Fruit fly (Drosophila melanogaster): ENCODE data around the gene CG4598.
A peak's percentile ranks its signal among the peaks of the same experiment; 100 is the strongest.

CG4598 gene

DNA sequence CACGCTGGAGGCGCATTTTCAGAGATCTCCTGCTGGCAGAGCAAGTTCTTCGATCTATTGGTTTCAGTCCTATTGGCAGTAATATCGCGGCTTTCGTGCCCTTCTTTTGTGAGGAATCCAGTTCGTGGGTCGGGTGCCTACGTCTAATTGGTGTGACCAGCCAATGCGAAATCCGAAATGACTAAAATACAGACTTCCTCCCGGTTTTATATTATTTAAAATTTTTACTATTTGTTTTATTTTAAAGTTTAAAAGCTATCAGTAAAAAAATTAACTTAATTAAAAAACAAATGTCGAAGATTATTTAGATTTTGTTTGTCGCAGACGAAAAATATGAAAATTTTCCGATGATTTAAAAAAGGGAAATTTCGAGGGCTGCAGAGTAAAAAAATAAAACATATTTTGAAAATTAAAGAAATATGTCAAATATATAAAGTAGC, 45.2 kb downstream of the CG4598 start, which contains the start of gene CG5850 (continued):
- TF ChIP-seq zen (tag; optimal IDR thresholded peaks at IDR 0.05) (peak; percentile 17), CkIIα-i1 (GFP tag; IDR thresholded peaks at IDR 0.05) (no peak), Sox100B (GFP tag; optimal IDR thresholded peaks at IDR 0.05) (peak; percentile 54), Ada2b (GFP tag; IDR thresholded peaks at IDR 0.05) (no peak), CG42726 (GFP tag; IDR thresholded peaks at IDR 0.05; ENCODE audit: partially characterized antibody) (no peak), rib (GFP tag; IDR thresholded peaks at IDR 0.05) (no peak), CG31224 (GFP tag; IDR thresholded peaks at IDR 0.05) (no peak), klu (GFP tag; IDR thresholded peaks at IDR 0.05) (no peak), CG17361 (GFP tag; IDR thresholded peaks at IDR 0.05) (peak; percentile 52; the same call in 2 of the 3 replicates), CG7928 (GFP tag; optimal IDR thresholded peaks at IDR 0.05) (peak; percentile 85), CG6254 (GFP tag; optimal IDR thresholded peaks at IDR 0.05) (no peak), dpn (GFP tag; optimal IDR thresholded peaks at IDR 0.05) (no peak), jumu (GFP tag; optimal IDR thresholded peaks at IDR 0.05) (no peak), CG4707 (GFP tag; optimal IDR thresholded peaks at IDR 0.05) (no peak), CG9727 (GFP tag; optimal IDR thresholded peaks at IDR 0.05) (no peak), CG2875 (GFP tag; optimal IDR thresholded peaks at IDR 0.05) (no peak), CG7987 (GFP tag; optimal IDR thresholded peaks at IDR 0.05) (no peak), CHES-1-like (GFP tag; optimal IDR thresholded peaks at IDR 0.05) (no peak), Dp (GFP tag; optimal IDR thresholded peaks at IDR 0.05) (peak; percentile 61), ab (GFP tag; optimal IDR thresholded peaks at IDR 0.05) (no peak), Asciz (GFP tag; optimal IDR thresholded peaks at IDR 0.05) (no peak), jigr1 (GFP tag; IDR thresholded peaks at IDR 0.05) (no peak), CoRest (tag; optimal IDR thresholded peaks at IDR 0.05) (peak; percentile 52), Ets97D (GFP tag; optimal IDR thresholded peaks at IDR 0.05) (no peak), disco-r (GFP tag; optimal IDR thresholded peaks at IDR 0.05) (no peak), CG2678 (tag; optimal IDR thresholded peaks at IDR 0.05) (peak; percentile 43), lilli (GFP tag; optimal IDR thresholded peaks at IDR 0.05) (no peak), Neu2 (GFP tag; optimal IDR thresholded peaks at IDR 0.05; ENCODE audit: borderline replicate concordance) (no peak), Bdp1 (GFP tag; optimal IDR thresholded peaks at IDR 0.05) (no peak), sna (GFP tag; IDR thresholded peaks at IDR 0.05; ENCODE audit: partially characterized antibody) (0 out of 2 replicates have a peak, but pooled peaks have one; percentile 33), CG4360 (GFP tag; IDR thresholded peaks at IDR 0.05) (no peak), salm (tag; optimal IDR thresholded peaks at IDR 0.05) (no peak), CG9876 (GFP tag; optimal IDR thresholded peaks at IDR 0.05) (no peak), ken (GFP tag; IDR thresholded peaks at IDR 0.05) (no peak; the same call in 2 of the 3 replicates), Hr51 (GFP tag; optimal IDR thresholded peaks at IDR 0.05) (peak in 1 of 2 experiments; percentile 7), tio (GFP tag; optimal IDR thresholded peaks at IDR 0.05) (no peak), stwl (tag; optimal IDR thresholded peaks at IDR 0.05) (peak; percentile 34), inv (GFP tag; IDR thresholded peaks at IDR 0.05; ENCODE audit: partially characterized antibody) (no peak), ftz-f1 (GFP tag; optimal IDR thresholded peaks at IDR 0.05) (no peak), cg (GFP tag; optimal IDR thresholded peaks at IDR 0.05) (no peak), CTCF (GFP tag; optimal IDR thresholded peaks at IDR 0.05) (no peak), CG3407 (GFP tag; optimal IDR thresholded peaks at IDR 0.05) (no peak), CG9437 (GFP tag; optimal IDR thresholded peaks at IDR 0.05) (peak; percentile 30), aop (GFP tag; IDR thresholded peaks at IDR 0.05) (no peak), CG6683 (GFP tag; optimal IDR thresholded peaks at IDR 0.05) (no peak), gcm (GFP tag; optimal IDR thresholded peaks at IDR 0.05) (no peak), CG12659 (GFP tag; optimal IDR thresholded peaks at IDR 0.05) (peak; percentile 51), Dad (GFP tag; optimal IDR thresholded peaks at IDR 0.05) (no peak), gcm2 (GFP tag; optimal IDR thresholded peaks at IDR 0.05) (no peak), her (GFP tag; optimal IDR thresholded peaks at IDR 0.05) (no peak), chif (GFP tag; optimal IDR thresholded peaks at IDR 0.05) (no peak)

All from whole organism, embryonic.